Fruit fly (Drosophila melanogaster): ENCODE results near the gene CG1090.

CG1090 gene

dm6 chr3R:4402884-4403705, 43.4 kb downstream of the CG1090 start, which contains the start of gene lost (continued):
- TF ChIP-seq vnd (GFP tag; IDR thresholded peaks at IDR 0.05; ENCODE audit: partially characterized antibody) (peak; percentile 99), CG17328 (GFP tag; IDR thresholded peaks at IDR 0.05) (no peak), BEAF-32 (GFP tag; optimal IDR thresholded peaks at IDR 0.05) (peak; percentile 97), nmo (GFP tag; optimal IDR thresholded peaks at IDR 0.05) (peak; percentile 51), NC2α (GFP tag; optimal IDR thresholded peaks at IDR 0.05) (no peak), her (GFP tag; optimal IDR thresholded peaks at IDR 0.05) (peak; percentile 22), repo (GFP tag; optimal IDR thresholded peaks at IDR 0.05) (no peak), CG7271 (tag; optimal IDR thresholded peaks at IDR 0.05) (peak; percentile 28), CG31224 (GFP tag; IDR thresholded peaks at IDR 0.05) (no peak; the same call in 1 of the 2 replicates), oc (tag; optimal IDR thresholded peaks at IDR 0.05) (peak; percentile 2), org-1 (GFP tag; optimal IDR thresholded peaks at IDR 0.05) (no peak), CG8281 (tag; optimal IDR thresholded peaks at IDR 0.05) (no peak), MBD-R2 (GFP tag; IDR thresholded peaks at IDR 0.05) (peak; percentile 76), CG4617 (GFP tag; optimal IDR thresholded peaks at IDR 0.05; ENCODE audit: borderline replicate concordance) (peak; percentile 28), mld (GFP tag; IDR thresholded peaks at IDR 0.05; ENCODE audit: partially characterized antibody) (peak; percentile 98), CG12104 (GFP tag; optimal IDR thresholded peaks at IDR 0.05) (no peak), zfh2 (GFP tag; optimal IDR thresholded peaks at IDR 0.05) (peak; percentile 44), HHEX (GFP tag; optimal IDR thresholded peaks at IDR 0.05) (no peak), CG2202 (tag; optimal IDR thresholded peaks at IDR 0.05) (no peak), B-H2 (GFP tag; optimal IDR thresholded peaks at IDR 0.05) (peak; percentile 61), Doc3 (GFP tag; IDR thresholded peaks at IDR 0.05; ENCODE audit: partially characterized antibody) (peak; percentile 95), dm (GFP tag; optimal IDR thresholded peaks at IDR 0.05) (peak; percentile 85), Dref (GFP tag; IDR thresholded peaks at IDR 0.05) (peak; percentile 94), pan (optimal IDR thresholded peaks at IDR 0.05) (no peak), pan (GFP tag; optimal IDR thresholded peaks at IDR 0.05 in 1 of 2, IDR thresholded peaks at IDR 0.05 in 1 of 2) (peak in 1 of 2 experiments; percentile 29), CG13287 (GFP tag; IDR thresholded peaks at IDR 0.05; ENCODE audit: partially characterized antibody) (peak; percentile 99), CG34376 (GFP tag; optimal IDR thresholded peaks at IDR 0.05) (peak; percentile 34), CG7987 (GFP tag; optimal IDR thresholded peaks at IDR 0.05) (peak; percentile 38), CG18262 (tag; optimal IDR thresholded peaks at IDR 0.05) (peak; percentile 32), CG10462 (GFP tag; optimal IDR thresholded peaks at IDR 0.05) (no peak), Hmr (GFP tag; optimal IDR thresholded peaks at IDR 0.05) (peak; percentile 72), Scr (GFP tag; IDR thresholded peaks at IDR 0.05; ENCODE audit: partially characterized antibody) (peak; percentile 98), Ravus (GFP tag; IDR thresholded peaks at IDR 0.05) (no peak), CG15479 (GFP tag; optimal IDR thresholded peaks at IDR 0.05) (peak; percentile 4), ara (GFP tag; IDR thresholded peaks at IDR 0.05) (peak; percentile 51; the same call in 1 of the 2 replicates), Xbp1 (GFP tag; optimal IDR thresholded peaks at IDR 0.05) (peak; percentile 13), CG9817 (tag; optimal IDR thresholded peaks at IDR 0.05) (peak; percentile 2), Bteb2 (GFP tag; optimal IDR thresholded peaks at IDR 0.05) (no peak), grau (tag; optimal IDR thresholded peaks at IDR 0.05) (peak; percentile 44), tap (tag; optimal IDR thresholded peaks at IDR 0.05) (peak; percentile 9), CG9215 (GFP tag; IDR thresholded peaks at IDR 0.05) (no peak), CG1603 (tag; optimal IDR thresholded peaks at IDR 0.05) (peak; percentile 81), Fer1 (GFP tag; optimal IDR thresholded peaks at IDR 0.05) (peak; percentile 34), CG6654 (GFP tag; optimal IDR thresholded peaks at IDR 0.05) (no peak), Adf1 (GFP tag; IDR thresholded peaks at IDR 0.05) (peak; percentile 43), bcd (GFP tag; optimal IDR thresholded peaks at IDR 0.05) (peak; percentile 41), ssp (GFP tag; IDR thresholded peaks at IDR 0.05) (peak; percentile 89), CG10209 (GFP tag; optimal IDR thresholded peaks at IDR 0.05) (no peak)

Measured in whole organism, embryonic.